Worm (Caenorhabditis elegans): ENCODE data around the gene nspc-3.
"Not testable (repeated sequence)": the region's sequence is repeated elsewhere in the genome, so short reads cannot be mapped to it uniquely, and the experiment has no call there.

The nspc-3 gene

DNA sequence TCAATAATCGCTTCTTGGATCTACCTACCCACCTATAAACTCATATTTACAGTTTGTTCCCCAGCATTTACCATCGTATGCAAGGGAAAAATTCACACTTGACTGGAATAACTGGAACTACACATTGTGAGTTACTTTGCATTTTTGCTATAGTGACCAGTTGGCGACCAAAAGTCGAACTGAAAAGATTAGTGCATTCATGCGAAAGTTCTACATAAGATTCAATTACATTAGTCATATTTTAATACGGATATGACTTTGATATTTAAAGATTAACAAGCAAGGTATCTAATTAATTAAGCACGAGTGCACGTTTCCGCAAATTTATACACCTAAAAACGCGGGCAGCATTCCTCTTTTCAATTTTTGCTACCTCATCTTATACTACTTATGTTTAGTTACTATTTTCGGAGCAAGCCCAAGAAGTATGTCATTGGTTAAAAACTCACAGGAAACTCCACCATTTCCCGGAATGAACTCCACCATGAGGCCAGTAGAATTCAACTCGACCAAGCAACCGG, 34.2 kb downstream of the nspc-3 start, which contains the start of gene jmjd-3.1:
TSS of gene jmjd-3.1 (plus strand) at position 51 of the 521 bp plus-strand sequence.
- TF ChIP-seq nhr-71 (tag; optimal IDR thresholded peaks at IDR 0.05) (peak; percentile 16), nhr-47 (tag; optimal IDR thresholded peaks at IDR 0.05) (peak; percentile 38), mdl-1 (tag; optimal IDR thresholded peaks at IDR 0.05) (no peak), dsc-1 (tag; optimal IDR thresholded peaks at IDR 0.05) (peak; percentile 89), irx-1 (tag; optimal IDR thresholded peaks at IDR 0.05) (no peak), fkh-8 (tag; optimal IDR thresholded peaks at IDR 0.05) (peak; percentile 7), sox-4 (tag; optimal IDR thresholded peaks at IDR 0.05) (peak; percentile 6)

ce11 chrX:8577824-8578223, 40.9 kb downstream of the nspc-3 start:
- TF ChIP-seq efl-1 (optimal IDR thresholded peaks at IDR 0.05): not testable (repeated sequence)
- TF ChIP-seq efl-1 (GFP tag; optimal IDR thresholded peaks at IDR 0.05 in 1 of 2): peak in 1 of 2 experiments; percentile 5

- TF ChIP-seq alr-1 (tag; optimal IDR thresholded peaks at IDR 0.05; ENCODE audit: borderline replicate concordance) (no peak), hlh-4 (tag; optimal IDR thresholded peaks at IDR 0.05) (no peak), sox-4 (tag; optimal IDR thresholded peaks at IDR 0.05) (no peak), pax-3 (tag; optimal IDR thresholded peaks at IDR 0.05) (no peak), snpc-4 (tag; optimal IDR thresholded peaks at IDR 0.05) (no peak), tlp-1 (tag; optimal IDR thresholded peaks at IDR 0.05) (no peak), grh-1 (GFP tag; IDR thresholded peaks at IDR 0.05) (no peak), C16A3.4 (tag; optimal IDR thresholded peaks at IDR 0.05) (no peak), C34B4.2 (tag; optimal IDR thresholded peaks at IDR 0.05) (no peak), nhr-11 (tag; optimal IDR thresholded peaks at IDR 0.05) (no peak), rnt-1 (tag; optimal IDR thresholded peaks at IDR 0.05) (no peak), snu-23 (GFP tag; optimal IDR thresholded peaks at IDR 0.05) (no peak), efl-1 (optimal IDR thresholded peaks at IDR 0.05) (no peak), efl-1 (GFP tag; optimal IDR thresholded peaks at IDR 0.05 in 1 of 2) (no peak), ceh-90 (tag; optimal IDR thresholded peaks at IDR 0.05) (no peak)
Observed at ce11 chrX:8580217-8580616, 43.3 kb downstream of the nspc-3 start, which contains the start of gene F18E9.4. Gene F18E9.4 (plus strand): TSS chrX:8580517.

DNA sequence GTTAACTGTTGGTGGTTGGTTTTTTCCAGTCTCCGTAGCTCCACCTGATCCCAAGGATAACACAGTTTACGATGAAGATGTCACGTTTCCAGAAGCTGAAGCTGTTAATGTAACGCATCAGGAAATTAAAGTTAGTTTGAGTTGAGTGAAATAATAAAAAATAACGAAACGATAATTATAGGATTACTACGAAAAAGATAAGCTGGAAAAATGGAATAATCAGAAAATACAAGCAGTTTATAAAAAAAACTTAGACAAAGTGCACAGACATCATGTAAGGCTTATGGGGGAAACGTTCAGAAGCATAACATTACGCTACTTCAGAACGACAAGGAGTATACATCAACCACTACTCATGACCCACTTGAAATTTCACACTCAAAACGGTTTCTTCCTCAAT, 44.6 kb downstream of the nspc-3 start, which contains the start of gene F18E9.8:
TSS of gene F18E9.8 (minus strand) at position 101 of the 400 bp plus-strand sequence.
- no peak for TF ChIP-seq unc-62 (GFP tag; optimal IDR thresholded peaks at IDR 0.05)
- TF ChIP-seq alr-1 (tag; optimal IDR thresholded peaks at IDR 0.05; ENCODE audit: borderline replicate concordance): no peak
- no peak for TF ChIP-seq elt-2 (tag; optimal IDR thresholded peaks at IDR 0.05)
- no peak for TF ChIP-seq unc-30 (tag; optimal IDR thresholded peaks at IDR 0.05)
- no peak for TF ChIP-seq skn-1 (tag; optimal IDR thresholded peaks at IDR 0.05)
- no peak for TF ChIP-seq sptf-1 (tag; optimal IDR thresholded peaks at IDR 0.05)
- no peak for TF ChIP-seq ceh-88 (GFP tag; IDR thresholded peaks at IDR 0.05)
- no peak for TF ChIP-seq sup-37 (GFP tag; optimal IDR thresholded peaks at IDR 0.05)
- no peak for TF ChIP-seq ceh-90 (tag; optimal IDR thresholded peaks at IDR 0.05)
- TF ChIP-seq ces-1 (GFP tag; optimal IDR thresholded peaks at IDR 0.05): no peak
- TF ChIP-seq blmp-1 (tag; optimal IDR thresholded peaks at IDR 0.05): no peak
- TF ChIP-seq vab-15 (tag; optimal IDR thresholded peaks at IDR 0.05): no peak
- no peak for TF ChIP-seq C34B4.2 (tag; optimal IDR thresholded peaks at IDR 0.05)
- no peak for TF ChIP-seq hpl-2 (GFP tag; optimal IDR thresholded peaks at IDR 0.05)
- no peak for TF ChIP-seq isw-1 (GFP tag; IDR thresholded peaks at IDR 0.05)
- no peak for TF ChIP-seq rnt-1 (tag; optimal IDR thresholded peaks at IDR 0.05)
- TF ChIP-seq irx-1 (tag; optimal IDR thresholded peaks at IDR 0.05): no peak
- TF ChIP-seq zag-1 (tag; optimal IDR thresholded peaks at IDR 0.05): no peak

ce11 chrX:8582767-8583360, 46.0 kb downstream of the nspc-3 start:
- TF ChIP-seq nhr-85 (tag): peak; percentile 55
- TF ChIP-seq hlh-4 (tag; optimal IDR thresholded peaks at IDR 0.05): peak; percentile 86
- no peak for TF ChIP-seq pax-3 (tag; optimal IDR thresholded peaks at IDR 0.05)
- TF ChIP-seq fkh-4 (tag; optimal IDR thresholded peaks at IDR 0.05; ENCODE audit: borderline replicate concordance): no peak
- TF ChIP-seq nhr-71 (tag; optimal IDR thresholded peaks at IDR 0.05): peak; percentile 43
- peak; percentile 41 for TF ChIP-seq nhr-20 (tag; optimal IDR thresholded peaks at IDR 0.05)
- TF ChIP-seq nhr-19 (GFP tag; conservative IDR thresholded peaks at IDR 0.05): 0 out of 2 replicates have a peak, but pooled peaks have one; percentile 19
- TF ChIP-seq nhr-47 (tag; optimal IDR thresholded peaks at IDR 0.05): peak; percentile 33
- TF ChIP-seq mef-2 (tag; optimal IDR thresholded peaks at IDR 0.05): no peak
- TF ChIP-seq blmp-1 (tag; optimal IDR thresholded peaks at IDR 0.05): peak; percentile 90
- TF ChIP-seq lin-14 (GFP tag; optimal IDR thresholded peaks at IDR 0.05): peak; percentile 36

Data from whole organism, L1 larva.